Fruit fly (Drosophila melanogaster): ENCODE data around the gene CG8176.

CG8176 gene

DNA sequence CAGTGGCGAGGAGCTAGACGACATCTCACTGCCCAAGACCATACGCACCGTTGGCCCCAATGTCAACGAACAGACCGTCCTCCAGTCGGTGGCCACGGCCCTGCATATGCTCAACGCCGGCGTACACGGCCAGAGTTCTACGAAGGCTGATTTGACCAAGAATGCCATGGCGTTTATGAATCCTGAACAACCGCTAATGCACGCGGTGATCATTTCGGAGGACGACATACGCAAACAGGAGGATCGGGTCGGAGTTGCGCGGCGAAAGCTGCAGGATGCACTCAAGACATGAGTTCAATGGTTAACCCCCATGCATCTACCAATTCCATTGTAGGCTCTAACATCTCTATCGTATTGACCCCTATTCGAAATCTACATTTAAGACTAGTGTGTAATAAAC lies 45.3 kb downstream of the CG8176 start:
- TF ChIP-seq br (GFP tag; optimal IDR thresholded peaks at IDR 0.05): no peak

DNA sequence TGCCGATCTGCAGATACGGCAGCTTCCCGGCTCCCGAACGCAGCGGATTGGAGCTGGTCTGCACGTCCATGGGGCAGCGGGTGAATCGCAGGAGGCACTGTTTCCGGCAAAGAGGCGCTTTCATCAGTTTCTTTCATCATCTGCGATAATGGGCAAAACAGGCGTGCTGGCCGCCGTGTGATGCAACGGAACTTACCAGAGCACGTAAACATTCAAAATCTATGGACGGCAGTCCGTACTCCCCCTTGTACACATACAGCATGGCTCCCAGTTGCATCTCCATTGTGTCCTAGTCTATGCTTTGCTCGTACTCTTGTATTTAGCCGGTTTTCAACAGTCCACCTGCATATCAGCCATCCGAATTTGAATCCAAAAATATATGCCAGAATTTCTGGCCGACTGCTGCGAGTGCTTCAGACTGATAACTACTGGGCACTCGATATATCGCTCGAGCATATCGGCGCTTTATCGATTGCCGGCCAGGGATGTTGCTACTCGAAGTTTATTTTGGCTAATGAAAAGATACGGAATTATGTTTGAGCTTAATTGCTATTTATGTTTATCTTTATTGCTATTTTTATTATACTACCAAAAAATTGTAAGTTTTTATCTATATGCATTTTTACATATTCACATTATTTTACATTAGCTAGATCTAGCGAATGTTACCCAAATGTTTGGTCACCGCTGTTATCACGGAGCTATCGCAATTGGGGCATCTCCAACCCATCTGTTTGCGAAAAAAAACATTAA lies 47.6 kb downstream of the CG8176 start, which contains the start of the genes CG9393 and Vps45:
Gene CG9393, minus strand, starts transcription at position 434 of the 753 bp plus-strand sequence.
Gene Vps45, plus strand, starts transcription at position 685 of the 753 bp plus-strand sequence.
- TF ChIP-seq Hnf4 (GFP tag; optimal IDR thresholded peaks at IDR 0.05) (no peak), woc (GFP tag; optimal IDR thresholded peaks at IDR 0.05) (peak; percentile 90), Vsx2 (GFP tag; optimal IDR thresholded peaks at IDR 0.05; ENCODE audit: partially characterized antibody) (no peak), dsf (GFP tag; optimal IDR thresholded peaks at IDR 0.05; ENCODE audit: borderline replicate concordance) (no peak), Abd-B (GFP tag; optimal IDR thresholded peaks at IDR 0.05) (no peak), CrebA (GFP tag; optimal IDR thresholded peaks at IDR 0.05; ENCODE audit: borderline replicate concordance) (no peak), psq (GFP tag; optimal IDR thresholded peaks at IDR 0.05) (peak; percentile 57), N (GFP tag; optimal IDR thresholded peaks at IDR 0.05) (no peak), Rel (GFP tag; optimal IDR thresholded peaks at IDR 0.05) (no peak), Rel (tag; optimal IDR thresholded peaks at IDR 0.05) (peak; percentile 74), jim (GFP tag; optimal IDR thresholded peaks at IDR 0.05) (no peak), fru (GFP tag; optimal IDR thresholded peaks at IDR 0.05) (no peak), dmrt93B (GFP tag; optimal IDR thresholded peaks at IDR 0.05) (no peak), Jra (GFP tag; optimal IDR thresholded peaks at IDR 0.05) (no peak), ey (GFP tag; optimal IDR thresholded peaks at IDR 0.05) (peak; percentile 65), Sp1 (GFP tag; optimal IDR thresholded peaks at IDR 0.05) (peak; percentile 45), OdsH (GFP tag; optimal IDR thresholded peaks at IDR 0.05) (peak; percentile 66), Hr83 (GFP tag; optimal IDR thresholded peaks at IDR 0.05; ENCODE audit: poor library complexity, severe bottlenecking) (peak; percentile 7), h (GFP tag; optimal IDR thresholded peaks at IDR 0.05) (peak; percentile 75), brk (GFP tag; optimal IDR thresholded peaks at IDR 0.05) (no peak), dl (GFP tag; optimal IDR thresholded peaks at IDR 0.05; ENCODE audit: insufficient read depth in 1 of 2, partially characterized antibody in 2 of 2) (no peak), foxo (GFP tag; optimal IDR thresholded peaks at IDR 0.05) (peak in 1 of 2 experiments; percentile 78), usp (GFP tag; optimal IDR thresholded peaks at IDR 0.05) (no peak), pan (optimal IDR thresholded peaks at IDR 0.05) (no peak), GATAd (GFP tag; optimal IDR thresholded peaks at IDR 0.05) (peak; percentile 49), CG9705 (GFP tag; optimal IDR thresholded peaks at IDR 0.05) (peak; percentile 46), sv (GFP tag; optimal IDR thresholded peaks at IDR 0.05) (peak; percentile 73), Dfd (GFP tag; optimal IDR thresholded peaks at IDR 0.05) (no peak), HLH106 (tag; optimal IDR thresholded peaks at IDR 0.05) (peak; percentile 65), Myc (optimal IDR thresholded peaks at IDR 0.05) (peak; percentile 95), CG32264 (GFP tag; optimal IDR thresholded peaks at IDR 0.05) (no peak), Hr78 (GFP tag; optimal IDR thresholded peaks at IDR 0.05) (no peak), br (GFP tag; optimal IDR thresholded peaks at IDR 0.05) (no peak), Mio (GFP tag; optimal IDR thresholded peaks at IDR 0.05) (no peak), lola (GFP tag; optimal IDR thresholded peaks at IDR 0.05) (no peak), Dif (GFP tag; optimal IDR thresholded peaks at IDR 0.05; ENCODE audit: partially characterized antibody) (no peak), tai (GFP tag; optimal IDR thresholded peaks at IDR 0.05) (no peak), rgr (GFP tag; optimal IDR thresholded peaks at IDR 0.05) (peak; percentile 51), sage (GFP tag; optimal IDR thresholded peaks at IDR 0.05) (no peak)

dm6 chr3R:9565895-9566294 lies 50.1 kb downstream of the CG8176 start, which contains the start of gene CG16789:
TSS of gene CG16789 (plus strand) at chr3R:9566195.
- no peak for TF ChIP-seq CrebA (GFP tag; optimal IDR thresholded peaks at IDR 0.05; ENCODE audit: borderline replicate concordance)
- no peak for TF ChIP-seq h (GFP tag; optimal IDR thresholded peaks at IDR 0.05)
- no peak for TF ChIP-seq GATAd (GFP tag; optimal IDR thresholded peaks at IDR 0.05)
- TF ChIP-seq Rel (GFP tag; optimal IDR thresholded peaks at IDR 0.05): no peak
- no peak for TF ChIP-seq Rel (tag; optimal IDR thresholded peaks at IDR 0.05)
- TF ChIP-seq ey (GFP tag; optimal IDR thresholded peaks at IDR 0.05): no peak
- no peak for TF ChIP-seq Mio (GFP tag; optimal IDR thresholded peaks at IDR 0.05)
- TF ChIP-seq Hr78 (GFP tag; optimal IDR thresholded peaks at IDR 0.05): no peak
- no peak for TF ChIP-seq Abd-B (GFP tag; optimal IDR thresholded peaks at IDR 0.05)
- no peak for TF ChIP-seq br (GFP tag; optimal IDR thresholded peaks at IDR 0.05)
- no peak for TF ChIP-seq lola (GFP tag; optimal IDR thresholded peaks at IDR 0.05)
- TF ChIP-seq HLH106 (tag; optimal IDR thresholded peaks at IDR 0.05): no peak
- TF ChIP-seq sage (GFP tag; optimal IDR thresholded peaks at IDR 0.05): no peak
- no peak for TF ChIP-seq jim (GFP tag; optimal IDR thresholded peaks at IDR 0.05)
